Fruit fly (Drosophila melanogaster) whole organism, prepupa: ENCODE measurements around the gene Pak.

Experiments
- Blimp-1 ChIP-seq: fragments of 200-800 bp; sonication (Bioruptor generic); optimal IDR thresholded peaks from 3 replicates; lab custom pipeline; 2017; ENCODE audit warnings: missing biosample characterization, missing genetic modification characterization, mild to moderate bottlenecking, moderate library complexity, missing genetic modification reagents
- CG11902 ChIP-seq: fragments of 200-800 bp; sonication (Bioruptor generic); optimal IDR thresholded peaks from 3 replicates; lab custom pipeline; 2016; ENCODE audit warnings: missing biosample characterization, missing genetic modification characterization
- CG15336 ChIP-seq: fragments of 200-800 bp; sonication (Bioruptor generic); IDR thresholded peaks from 2 replicates; pipeline ENCODE4 v1.3.6; 2022; ENCODE audit warnings: missing biosample characterization, missing genetic modification characterization
- CG8119 ChIP-seq: fragments of 200-800 bp; sonication (Bioruptor generic); IDR thresholded peaks from 3 replicates; pipeline ENCODE4 v1.3.6; 2022; ENCODE audit warnings: missing biosample characterization, missing genetic modification characterization
- CG8632 ChIP-seq: fragments of 200-800 bp; sonication (Bioruptor generic); optimal IDR thresholded peaks from 3 replicates; lab custom pipeline; 2016; ENCODE audit warnings: missing biosample characterization, missing genetic modification characterization
- Eip78C ChIP-seq: fragments of 200-800 bp; sonication (Bioruptor generic); peaks from one replicate; lab custom pipeline; 2016; ENCODE audit warnings: missing biosample characterization, missing genetic modification characterization
- Eip93F ChIP-seq: fragments of 200-800 bp; sonication (Bioruptor generic); optimal IDR thresholded peaks from 2 replicates; lab custom pipeline; 2016; ENCODE audit warnings: missing biosample characterization, mild to moderate bottlenecking, missing genetic modification characterization
- Ets96B ChIP-seq: fragments of 200-800 bp; optimal IDR thresholded peaks from 2 replicates; lab custom pipeline; 2019; ENCODE audit warnings: missing biosample characterization, mild to moderate bottlenecking, missing genetic modification characterization, moderate library complexity
- Gug ChIP-seq: fragments of 200-800 bp; sonication (Bioruptor generic); IDR thresholded peaks from 2 replicates; pipeline ENCODE4 v1.3.6; 2022; ENCODE audit warnings: missing biosample characterization, missing genetic modification characterization
- esn ChIP-seq: fragments of 200-800 bp; sonication (Bioruptor generic); optimal IDR thresholded peaks from 2 replicates; lab custom pipeline; 2016; ENCODE audit warnings: missing biosample characterization, mild to moderate bottlenecking, missing genetic modification characterization, moderate library complexity
- pdm3 ChIP-seq: fragments of 200-800 bp; sonication (Bioruptor generic); optimal IDR thresholded peaks from 3 replicates; lab custom pipeline; 2016; ENCODE audit warnings: missing biosample characterization, missing genetic modification characterization
- topi ChIP-seq: fragments of 200-800 bp; sonication (Bioruptor generic); optimal IDR thresholded peaks from 3 replicates; lab custom pipeline; 2016; ENCODE audit warnings: missing biosample characterization, missing genetic modification characterization

dm6 chr3R:6334906-6335433, 15.7 kb upstream of the Pak start, which contains the start of gene Osi19:
- TF ChIP-seq CG8632, result no peak
- no peak for TF ChIP-seq esn (GFP tag; lab: Kevin White, UChicago)
- TF ChIP-seq topi, result no peak
- TF ChIP-seq Ets96B (tag; lab: Kevin White, UChicago), result no peak
- TF ChIP-seq Eip78C (GFP tag; lab: Kevin White, UChicago), result no peak
- TF ChIP-seq CG8119 (GFP tag; lab: Robert Waterston, UW), result no peak
- TF ChIP-seq CG15336 (GFP tag; lab: Robert Waterston, UW), result no peak
- no peak for TF ChIP-seq Eip93F (GFP tag; lab: Kevin White, UChicago)
- no peak for TF ChIP-seq Blimp-1
- no peak for TF ChIP-seq CG11902 (GFP tag; lab: Kevin White, UChicago)
- TF ChIP-seq Gug (GFP tag; lab: Robert Waterston, UW), result no peak
- no peak for TF ChIP-seq pdm3
